Fruit fly (Drosophila melanogaster) S2 (cell line): ENCODE results near the gene CG31013.

Experiments
- CG8478 ChIP-seq: fragments of >200 bp; optimal IDR thresholded peaks from 2 replicates; lab custom pipeline; 2018
- CTCF ChIP-seq, 2 experiments: fragments of >200 bp; optimal IDR thresholded peaks; 2 replicates each; lab custom pipeline; 2018

DNA sequence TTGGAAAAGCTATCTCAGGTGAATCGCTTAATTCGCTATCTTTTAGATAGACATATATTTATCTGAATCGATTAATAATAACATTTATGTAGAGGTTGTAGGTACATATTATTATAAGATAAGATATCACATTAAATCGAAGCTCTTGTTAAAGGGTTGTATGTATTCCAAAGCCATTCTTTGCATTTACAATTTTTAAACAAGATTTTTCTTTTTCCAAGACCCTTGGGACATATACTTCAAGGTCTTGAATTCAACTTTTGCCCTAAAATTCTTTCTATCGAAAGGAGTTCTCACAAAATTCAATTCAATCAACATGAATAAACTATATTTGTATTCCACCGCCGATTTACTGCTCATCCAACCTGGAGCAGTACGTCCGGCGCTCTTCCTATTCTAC is 3.2 kb upstream of the CG31013 start, which contains the start of gene CG34432:
- no peak for TF ChIP-seq CG8478 (lab: Kevin White, UChicago)
- no peak for TF ChIP-seq CTCF (optimal IDR thresholded peaks at IDR 0.05; lab: Kevin White, UChicago)
